Worm (Caenorhabditis elegans): Measurements from ENCODE around the gene str-190.

DNA sequence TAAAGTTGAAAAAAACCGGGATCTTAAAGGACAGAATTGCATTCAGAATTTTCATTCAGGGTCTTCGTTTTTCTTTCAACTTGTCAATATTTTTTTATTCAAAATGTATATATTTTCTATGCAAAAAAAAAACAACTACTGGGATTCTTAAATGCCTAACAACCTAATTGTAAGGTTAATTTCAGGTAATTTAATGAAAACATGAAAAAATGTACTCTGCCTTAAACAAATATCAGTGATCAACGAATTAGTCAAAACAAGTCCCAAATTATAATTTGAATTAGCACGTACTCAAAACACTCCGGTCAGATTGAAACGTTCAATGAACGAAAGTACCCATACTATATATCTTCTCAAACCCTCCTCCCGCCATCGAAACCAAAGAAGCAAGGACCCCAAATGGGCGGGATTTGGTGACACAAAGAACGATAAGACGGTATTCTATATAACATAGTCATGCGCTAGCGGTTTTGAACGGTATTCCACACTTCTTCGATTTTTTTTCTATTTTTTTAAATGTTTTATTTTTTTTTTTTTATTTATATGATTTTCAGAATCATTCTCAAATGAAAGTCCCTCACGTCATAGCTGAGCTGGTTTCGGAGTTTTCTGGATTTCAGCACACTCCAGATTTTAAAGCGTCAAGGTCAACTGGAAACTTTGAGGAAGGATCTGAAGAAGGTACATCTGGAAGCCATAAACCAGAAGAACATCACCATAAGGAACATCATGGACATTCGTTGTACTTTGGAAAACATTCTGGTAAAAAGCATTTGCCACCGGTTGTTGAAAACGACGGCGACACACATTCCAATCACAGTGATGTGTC, 42.7 kb downstream of the str-190 start, which contains the start of the genes ddo-2 and F25E5.8:
- TF ChIP-seq zag-1 (tag; optimal IDR thresholded peaks at IDR 0.05) (no peak), unc-39 (tag; optimal IDR thresholded peaks at IDR 0.05) (no peak), eor-1 (tag; optimal IDR thresholded peaks at IDR 0.05) (no peak), unc-62 (GFP tag; optimal IDR thresholded peaks at IDR 0.05) (no peak), skn-1 (tag; optimal IDR thresholded peaks at IDR 0.05) (no peak), mdl-1 (tag; optimal IDR thresholded peaks at IDR 0.05) (no peak), nhr-76 (tag; optimal IDR thresholded peaks at IDR 0.05) (no peak), lsy-12 (tag; optimal IDR thresholded peaks at IDR 0.05) (no peak), jun-1 (tag; optimal IDR thresholded peaks at IDR 0.05) (no peak), aly-2 (tag; optimal IDR thresholded peaks at IDR 0.05) (no peak)

Measured in whole organism, L3 larva.